Worm (Caenorhabditis elegans) whole organism, L4 larva: Measurements from ENCODE around the gene wbp-2.

Experiments
- ZK337.2 ChIP-seq: fragments of 200-800 bp; sonication (Bioruptor generic); IDR thresholded peaks from 2 replicates; pipeline ENCODE4 v1.3.6; 2022; ENCODE audit warnings: missing genetic modification reagents, missing genetic modification characterization, missing compliant biosample characterization
- attf-4 ChIP-seq: sonication (generic microtip); optimal IDR thresholded peaks from 3 replicates; lab custom pipeline; 2017; ENCODE audit warnings: missing biosample characterization, missing genetic modification characterization
- ceh-44 ChIP-seq: fragments of 200-800 bp; sonication (Bioruptor generic); IDR thresholded peaks from 2 replicates; pipeline ENCODE4 v1.3.6; 2022; ENCODE audit warnings: missing genetic modification reagents, missing genetic modification characterization, missing compliant biosample characterization
- ceh-82 ChIP-seq: sonication (generic microtip); optimal IDR thresholded peaks from 2 replicates; lab custom pipeline; 2017; ENCODE audit warnings: missing biosample characterization, missing genetic modification characterization
- egl-27 ChIP-seq: sonication (generic microtip); optimal IDR thresholded peaks from 3 replicates; lab custom pipeline; 2017; ENCODE audit warnings: missing biosample characterization, missing genetic modification reagents, missing genetic modification characterization
- lin-15B ChIP-seq: fragments of 150-350 bp; sonication (generic microtip); optimal IDR thresholded peaks from 3 replicates; lab custom pipeline; 2014; ENCODE audit warnings: missing biosample characterization, missing genetic modification characterization
- madf-5 ChIP-seq, 2 experiments: fragments of 200-800 bp; sonication (Bioruptor generic); IDR thresholded peaks; 2 replicates each; pipeline ENCODE4 v1.3.6; 2022; ENCODE audit warnings: missing compliant biosample characterization in 2 of 2, missing genetic modification characterization in 2 of 2
- nhr-237 ChIP-seq: sonication (generic microtip); optimal IDR thresholded peaks from 2 replicates; lab custom pipeline; 2017; ENCODE audit warnings: missing biosample characterization, missing genetic modification characterization
- nhr-28 ChIP-seq: fragments of 150-350 bp; optimal IDR thresholded peaks from 2 replicates; lab custom pipeline; 2014; ENCODE audit warnings: missing biosample characterization, missing genetic modification characterization
- php-3 ChIP-seq: fragments of 200-800 bp; sonication (Bioruptor generic); IDR thresholded peaks from 2 replicates; pipeline ENCODE4 v1.3.6; 2022; ENCODE audit warnings: missing genetic modification reagents, missing genetic modification characterization, missing compliant biosample characterization

DNA sequence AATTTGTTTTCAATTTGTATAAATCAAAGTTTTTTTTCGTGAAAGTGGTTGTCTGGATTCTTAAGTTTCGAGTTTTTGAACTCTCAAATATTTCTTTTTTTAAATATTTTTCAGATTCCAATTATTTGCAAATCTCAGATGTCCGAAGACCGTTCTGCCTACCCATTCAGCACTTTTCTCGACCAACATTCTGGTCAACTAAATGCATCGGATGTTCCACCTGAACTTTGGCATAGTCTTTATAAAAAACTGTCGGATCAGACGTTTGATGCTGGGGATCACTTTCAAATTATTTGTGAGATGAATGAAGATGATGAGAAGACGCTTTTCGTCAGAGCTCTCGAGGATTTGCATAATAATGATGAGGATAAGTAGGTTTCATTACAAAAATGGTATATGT lies 9.3 kb downstream of the wbp-2 start, which contains the start of gene ttll-12:
- TF ChIP-seq ceh-44 (no peak), nhr-28 (tag; lab: Kevin White, UChicago) (no peak), php-3 (no peak), lin-15B (no peak), egl-27 (tag; lab: Kevin White, UChicago) (no peak), ceh-82 (tag; lab: Kevin White, UChicago) (no peak), nhr-237 (tag; lab: Kevin White, UChicago) (no peak), madf-5 (GFP tag; IDR thresholded peaks at IDR 0.05; lab: Robert Waterston, UW) (no peak), ZK337.2 (no peak), attf-4 (tag; lab: Kevin White, UChicago) (no peak)
